Worm (Caenorhabditis elegans): ENCODE data around the gene pgl-1.

Gene pgl-1

ce11 chrIV:6986835-6987234 is 9.7 kb upstream of the pgl-1 start, which contains the start of gene prkl-1:
TSS of gene prkl-1 (minus strand) at chrIV:6986935.
- TF ChIP-seq hlh-30 (tag; optimal IDR thresholded peaks at IDR 0.05; ENCODE audit: insufficient read depth) (no peak), dmd-8 (GFP tag; IDR thresholded peaks at IDR 0.05) (no peak), ceh-32 (tag; optimal IDR thresholded peaks at IDR 0.05; ENCODE audit: poor library complexity) (no peak), dpl-1 (GFP tag; optimal IDR thresholded peaks at IDR 0.05) (no peak), mes-2 (tag; optimal IDR thresholded peaks at IDR 0.05; ENCODE audit: poor library complexity, severe bottlenecking) (no peak), unc-62 (GFP tag; optimal IDR thresholded peaks at IDR 0.05 in 1 of 2) (no peak), unc-62 (tag; optimal IDR thresholded peaks at IDR 0.05) (no peak), jun-1 (tag; optimal IDR thresholded peaks at IDR 0.05) (no peak), F37D6.2 (tag; optimal IDR thresholded peaks at IDR 0.05) (no peak), dmd-6 (GFP tag; IDR thresholded peaks at IDR 0.05) (no peak), zip-2 (tag; optimal IDR thresholded peaks at IDR 0.05) (no peak), spr-1 (tag; optimal IDR thresholded peaks at IDR 0.05) (no peak)

- no peak for TF ChIP-seq daf-12 (tag; optimal IDR thresholded peaks at IDR 0.05)
- TF ChIP-seq unc-130 (GFP tag; optimal IDR thresholded peaks at IDR 0.05), result no peak
- peak; percentile 58 for TF ChIP-seq aha-1 (tag)
- TF ChIP-seq ceh-20 (GFP tag; IDR thresholded peaks at IDR 0.05), result no peak
- TF ChIP-seq spr-1 (tag; optimal IDR thresholded peaks at IDR 0.05), result no peak
- no peak for TF ChIP-seq aly-2 (tag; optimal IDR thresholded peaks at IDR 0.05)
Measured at ce11 chrIV:6984449-6985380, 7.6 kb upstream of the pgl-1 start.

- TF ChIP-seq skn-1 (tag; optimal IDR thresholded peaks at IDR 0.05), result no peak
- TF ChIP-seq ceh-44 (GFP tag; IDR thresholded peaks at IDR 0.05), result no peak
- peak; percentile 61; the same call in 1 of the 2 replicates for TF ChIP-seq snpc-1.2 (GFP tag; IDR thresholded peaks at IDR 0.05)
- no peak for TF ChIP-seq unc-39 (tag; optimal IDR thresholded peaks at IDR 0.05)
- TF ChIP-seq lin-39 (tag; optimal IDR thresholded peaks at IDR 0.05), result no peak
- no peak for TF ChIP-seq Y105C5A.15 (GFP tag; IDR thresholded peaks at IDR 0.05)
Measured at ce11 chrIV:6978625-6979024, 1.5 kb upstream of the pgl-1 start.

- TF ChIP-seq ZK337.2 (GFP tag; IDR thresholded peaks at IDR 0.05) (no peak), aha-1 (tag) (no peak), Y48G9A.11 (GFP tag; IDR thresholded peaks at IDR 0.05) (peak; percentile 55; the same call in 1 of the 2 replicates), D1046.2 (GFP tag; IDR thresholded peaks at IDR 0.05) (peak; percentile 38; the same call in 1 of the 2 replicates), arid-1 (GFP tag; conservative IDR thresholded peaks at IDR 0.05) (peak; percentile 56; the same call in 1 of the 2 replicates), nhr-11 (tag; optimal IDR thresholded peaks at IDR 0.05) (no peak), set-16 (GFP tag; IDR thresholded peaks at IDR 0.05) (peak; percentile 91; the same call in 1 of the 2 replicates), lin-39 (tag; optimal IDR thresholded peaks at IDR 0.05) (no peak), ceh-20 (GFP tag; IDR thresholded peaks at IDR 0.05) (no peak), lin-1 (GFP tag; IDR thresholded peaks at IDR 0.05) (no peak), unc-62 (GFP tag; optimal IDR thresholded peaks at IDR 0.05 in 1 of 2) (peak in 1 of 2 experiments; percentile 7), unc-62 (tag; optimal IDR thresholded peaks at IDR 0.05) (no peak), ctbp-1 (GFP tag; IDR thresholded peaks at IDR 0.05) (0 out of 2 replicates have a peak, but pooled peaks have one; percentile 13), zfp-2 (tag; optimal IDR thresholded peaks at IDR 0.05) (no peak), snpc-1.2 (GFP tag; IDR thresholded peaks at IDR 0.05) (peak; percentile 93), lim-7 (GFP tag; IDR thresholded peaks at IDR 0.05) (no peak), hif-1 (tag; optimal IDR thresholded peaks at IDR 0.05) (no peak), dmd-6 (GFP tag; IDR thresholded peaks at IDR 0.05) (no peak), nhr-48 (tag; optimal IDR thresholded peaks at IDR 0.05) (no peak), jun-1 (tag; optimal IDR thresholded peaks at IDR 0.05) (no peak), F49E8.2 (tag; optimal IDR thresholded peaks at IDR 0.05; ENCODE audit: borderline replicate concordance) (peak; percentile 50), nhr-102 (tag; optimal IDR thresholded peaks at IDR 0.05) (no peak), skn-1 (tag; optimal IDR thresholded peaks at IDR 0.05) (no peak), ceh-32 (tag; optimal IDR thresholded peaks at IDR 0.05; ENCODE audit: poor library complexity) (no peak), F26F4.8 (GFP tag; conservative IDR thresholded peaks at IDR 0.05) (0 out of 2 replicates have a peak, but pooled peaks have one; percentile 16)
Measured at ce11 chrIV:6974162-6974938, 2.8 kb downstream of the pgl-1 start.
